Worm (Caenorhabditis elegans) whole organism, L1 larva: ENCODE measurements around the gene mca-2.

Source experiments
- F16B12.6 ChIP-seq: fragments of 150-350 bp; optimal IDR thresholded peaks from 2 replicates; lab custom pipeline; 2014; ENCODE audit warnings: missing biosample characterization, missing genetic modification characterization
- aly-2 ChIP-seq: fragments of 150-350 bp; optimal IDR thresholded peaks from 2 replicates; lab custom pipeline; 2014; ENCODE audit warnings: missing biosample characterization, missing genetic modification characterization
- blmp-1 ChIP-seq: fragments of 150-350 bp; optimal IDR thresholded peaks from 2 replicates; lab custom pipeline; 2014; ENCODE audit warnings: missing biosample characterization, missing genetic modification characterization
- ceh-82 ChIP-seq, 3 experiments: fragments of 150-350 bp in 1 of 3; sonication (generic microtip) in 2 of 3; optimal IDR thresholded peaks; 2 replicates each; lab custom pipeline; 2014 to 2017; ENCODE audit warnings: missing biosample characterization in 3 of 3, missing genetic modification characterization in 3 of 3
- ceh-90 ChIP-seq: sonication (generic microtip); optimal IDR thresholded peaks from 2 replicates; lab custom pipeline; 2016; ENCODE audit warnings: missing genetic modification characterization, missing compliant biosample characterization
- ces-1 ChIP-seq: fragments of 150-350 bp; optimal IDR thresholded peaks from 2 replicates; lab custom pipeline; 2014; ENCODE audit warnings: missing biosample characterization, missing genetic modification reagents, missing genetic modification characterization
- efl-1 ChIP-seq, 4 experiments: fragments of 150-350 bp; optimal IDR thresholded peaks in 3 of 4; peaks in 1 of 4; 1 replicate in 1 of 4; 2 replicates in 3 of 4; lab custom pipeline; 2014; ENCODE audit warnings: missing biosample characterization in 2 of 4, missing genetic modification characterization in 2 of 4, missing genetic modification reagents in 2 of 4
- egl-13 ChIP-seq: sonication (generic microtip); optimal IDR thresholded peaks from 2 replicates; lab custom pipeline; 2016; ENCODE audit warnings: missing genotype, missing genetic modification reagents, missing genetic modification characterization, missing compliant biosample characterization
- egl-27 ChIP-seq, 2 experiments: fragments of 150-350 bp in 1 of 2; sonication (generic microtip); optimal IDR thresholded peaks; 3 replicates each; lab custom pipeline; 2017 to 2018; ENCODE audit warnings: missing biosample characterization in 2 of 2, missing genetic modification characterization in 2 of 2, missing genetic modification reagents in 2 of 2
- elt-3 ChIP-seq, 6 experiments: fragments of 150-350 bp in 1 of 6; sonication (generic microtip); optimal IDR thresholded peaks; 2 replicates each; lab custom pipeline; 2017 to 2018; ENCODE audit warnings: missing biosample characterization in 6 of 6, missing genetic modification characterization in 6 of 6, inconsistent platforms in 1 of 6
- ets-5 ChIP-seq: fragments of 200-800 bp; sonication (Bioruptor generic); IDR thresholded peaks from 2 replicates; pipeline ENCODE4 v1.3.6; 2022; ENCODE audit warnings: missing genetic modification characterization, missing compliant biosample characterization
- grh-1 ChIP-seq: fragments of 200-800 bp; sonication (Bioruptor generic); IDR thresholded peaks from 2 replicates; pipeline ENCODE4 v1.3.6; 2022; ENCODE audit warnings: missing genetic modification reagents, missing genetic modification characterization, missing compliant biosample characterization
- hpl-2 ChIP-seq: fragments of 150-350 bp; optimal IDR thresholded peaks from 2 replicates; lab custom pipeline; 2014; ENCODE audit warnings: missing biosample characterization, missing genetic modification reagents, missing genetic modification characterization
- lin-14 ChIP-seq: fragments of 200-800 bp; sonication (Bioruptor generic); optimal IDR thresholded peaks from 2 replicates; lab custom pipeline; 2018; ENCODE audit warnings: mild to moderate bottlenecking, missing genetic modification characterization, moderate library complexity, missing compliant biosample characterization
- lin-35 ChIP-seq, 2 experiments: fragments of 150-350 bp; optimal IDR thresholded peaks; 2 replicates each; lab custom pipeline; 2014; ENCODE audit warnings: missing biosample characterization in 2 of 2, missing genetic modification characterization in 2 of 2, missing genetic modification reagents in 2 of 2
- lin-39 ChIP-seq: fragments of 150-350 bp; optimal IDR thresholded peaks from 2 replicates; lab custom pipeline; 2014; ENCODE audit warnings: missing biosample characterization, missing genetic modification reagents, missing genetic modification characterization
- lsy-2 ChIP-seq, 2 experiments: fragments of 150-350 bp; optimal IDR thresholded peaks; 2 replicates each; lab custom pipeline; 2014; ENCODE audit warnings: missing biosample characterization in 2 of 2, missing genetic modification characterization in 2 of 2
- mdl-1 ChIP-seq, 2 experiments: fragments of 150-350 bp; optimal IDR thresholded peaks; 2 replicates each; lab custom pipeline; 2014 to 2017; ENCODE audit warnings: missing biosample characterization in 2 of 2, missing genetic modification characterization in 2 of 2, inconsistent platforms in 1 of 2
- mef-2 ChIP-seq: fragments of 150-350 bp; optimal IDR thresholded peaks from 2 replicates; lab custom pipeline; 2014; ENCODE audit warnings: missing biosample characterization, missing genetic modification characterization
- mep-1 ChIP-seq: fragments of 150-350 bp; optimal IDR thresholded peaks from 2 replicates; lab custom pipeline; 2014; ENCODE audit warnings: missing biosample characterization, missing genetic modification characterization
- nhr-19 ChIP-seq: fragments of 200-800 bp; sonication (Bioruptor generic); conservative IDR thresholded peaks from 2 replicates; pipeline ENCODE4 v1.3.6; 2022; ENCODE audit warnings: missing genetic modification characterization, missing compliant biosample characterization
- nhr-20 ChIP-seq: sonication (generic microtip); optimal IDR thresholded peaks from 2 replicates; lab custom pipeline; 2016; ENCODE audit warnings: mild to moderate bottlenecking, missing genetic modification characterization, missing compliant biosample characterization
- nhr-237 ChIP-seq: fragments of 150-350 bp; optimal IDR thresholded peaks from 2 replicates; lab custom pipeline; 2014; ENCODE audit warnings: missing biosample characterization, missing genetic modification characterization
- nhr-28 ChIP-seq: fragments of 150-350 bp; optimal IDR thresholded peaks from 2 replicates; lab custom pipeline; 2014; ENCODE audit warnings: missing biosample characterization, missing genetic modification characterization
- nhr-71 ChIP-seq: sonication (generic microtip); optimal IDR thresholded peaks from 2 replicates; lab custom pipeline; 2016; ENCODE audit warnings: mild to moderate bottlenecking, missing genetic modification characterization, moderate library complexity, missing compliant biosample characterization
- nhr-76 ChIP-seq: sonication (generic microtip); optimal IDR thresholded peaks from 2 replicates; lab custom pipeline; 2017; ENCODE audit warnings: missing biosample characterization, missing genetic modification characterization
- nhr-77 ChIP-seq: fragments of 150-350 bp; optimal IDR thresholded peaks from 2 replicates; lab custom pipeline; 2014; ENCODE audit warnings: missing biosample characterization, missing genetic modification characterization
- nhr-85 ChIP-seq: sonication (generic microtip); peaks from one replicate; lab custom pipeline; 2016; ENCODE audit warnings: missing genetic modification characterization, inconsistent platforms, missing compliant biosample characterization
- nhr-90 ChIP-seq: sonication (generic microtip); optimal IDR thresholded peaks from 2 replicates; lab custom pipeline; 2016; ENCODE audit warnings: mild to moderate bottlenecking, missing genetic modification characterization, missing compliant biosample characterization; ENCODE audit not compliant: poor library complexity
- pax-3 ChIP-seq: fragments of 200-800 bp; sonication (Bioruptor generic); optimal IDR thresholded peaks from 2 replicates; lab custom pipeline; 2018; ENCODE audit warnings: mild to moderate bottlenecking, missing genetic modification characterization, moderate library complexity, missing compliant biosample characterization
- rnt-1 ChIP-seq: sonication (generic microtip); optimal IDR thresholded peaks from 2 replicates; lab custom pipeline; 2016; ENCODE audit warnings: mild to moderate bottlenecking, missing genetic modification characterization, moderate library complexity, missing compliant biosample characterization
- snpc-4 ChIP-seq: fragments of 150-350 bp; optimal IDR thresholded peaks from 2 replicates; lab custom pipeline; 2014; ENCODE audit warnings: missing biosample characterization, missing genetic modification characterization
- snu-23 ChIP-seq: sonication (generic microtip); optimal IDR thresholded peaks from 2 replicates; lab custom pipeline; 2016; ENCODE audit warnings: missing genetic modification characterization, missing compliant biosample characterization
- sox-4 ChIP-seq: sonication (generic microtip); optimal IDR thresholded peaks from 2 replicates; lab custom pipeline; 2016; ENCODE audit warnings: missing genetic modification characterization, missing compliant biosample characterization
- tlp-1 ChIP-seq: fragments of 150-350 bp; optimal IDR thresholded peaks from 2 replicates; lab custom pipeline; 2014; ENCODE audit warnings: missing biosample characterization, missing genetic modification characterization
- unc-130 ChIP-seq: fragments of 150-350 bp; optimal IDR thresholded peaks from 2 replicates; lab custom pipeline; 2017; ENCODE audit warnings: missing biosample characterization, missing genetic modification characterization, inconsistent platforms
- unc-30 ChIP-seq: sonication (generic microtip); optimal IDR thresholded peaks from 2 replicates; lab custom pipeline; 2017; ENCODE audit warnings: missing biosample characterization, missing genetic modification characterization
- unc-86 ChIP-seq: sonication (generic microtip); optimal IDR thresholded peaks from 2 replicates; lab custom pipeline; 2016; ENCODE audit warnings: missing genetic modification characterization, missing compliant biosample characterization
- vab-15 ChIP-seq: sonication (generic microtip); optimal IDR thresholded peaks from 2 replicates; lab custom pipeline; 2017; ENCODE audit warnings: missing genotype, mild to moderate bottlenecking, missing genetic modification characterization, missing compliant biosample characterization
- ztf-4 ChIP-seq: fragments of 150-350 bp; optimal IDR thresholded peaks from 2 replicates; lab custom pipeline; 2014; ENCODE audit warnings: missing biosample characterization, missing genetic modification characterization

The mca-2 gene

ce11 chrIV:2083146-2083545, 688 bp upstream of the mca-2 start:
- TF ChIP-seq ceh-90 (tag; lab: Kevin White, UChicago): no peak
- TF ChIP-seq vab-15 (tag; lab: Kevin White, UChicago): peak; percentile 88
- TF ChIP-seq nhr-85: peak; percentile 89
- no peak for TF ChIP-seq snpc-4 (tag; lab: Kevin White, UChicago)
- TF ChIP-seq rnt-1 (tag; lab: Kevin White, UChicago): no peak
- TF ChIP-seq ztf-4 (tag; lab: Kevin White, UChicago): no peak
- peak in 1 of 2 experiments; percentile 38 for TF ChIP-seq lin-35 (GFP tag; optimal IDR thresholded peaks at IDR 0.05; lab: Kevin White, UChicago)
- peak; percentile 33; the same call in 1 of the 2 replicates for TF ChIP-seq grh-1
- no peak for TF ChIP-seq ceh-82 (tag; optimal IDR thresholded peaks at IDR 0.05; lab: Kevin White, UChicago)
- TF ChIP-seq lin-14 (GFP tag; lab: Kevin White, UChicago): peak; percentile 75
- no peak for TF ChIP-seq unc-30
- no peak for TF ChIP-seq egl-13
- peak; percentile 1 for TF ChIP-seq unc-130
- TF ChIP-seq ces-1 (GFP tag; lab: Kevin White, UChicago): no peak
- TF ChIP-seq mdl-1 (tag; optimal IDR thresholded peaks at IDR 0.05; lab: Kevin White, UChicago): peak in 1 of 2 experiments; percentile 35
- peak in 5 of 6 experiments; percentile 13 to 73 (median 59) for TF ChIP-seq elt-3 (tag; optimal IDR thresholded peaks at IDR 0.05; lab: Kevin White, UChicago)
- peak in 1 of 2 experiments; percentile 14 for TF ChIP-seq efl-1 (optimal IDR thresholded peaks at IDR 0.05; lab: Kevin White, UChicago)
- TF ChIP-seq efl-1 (GFP tag; optimal IDR thresholded peaks at IDR 0.05 in 1 of 2; lab: Kevin White, UChicago): no peak
- TF ChIP-seq nhr-237 (tag; lab: Kevin White, UChicago): no peak
- peak; percentile 30 for TF ChIP-seq nhr-90 (tag; lab: Kevin White, UChicago)
- no peak for TF ChIP-seq nhr-76 (tag; lab: Kevin White, UChicago)
- TF ChIP-seq lsy-2 (tag; optimal IDR thresholded peaks at IDR 0.05; lab: Kevin White, UChicago): peak in 1 of 2 experiments; percentile 40
- no peak for TF ChIP-seq egl-27 (tag; optimal IDR thresholded peaks at IDR 0.05; lab: Kevin White, UChicago)
- no peak for TF ChIP-seq lin-39 (tag; lab: Kevin White, UChicago)
- peak; percentile 38 for TF ChIP-seq nhr-71
- peak; percentile 52 for TF ChIP-seq nhr-20 (tag; lab: Kevin White, UChicago)
- TF ChIP-seq snu-23 (GFP tag; lab: Kevin White, UChicago): peak; percentile 52
- no peak for TF ChIP-seq nhr-77 (tag; lab: Kevin White, UChicago)

ce11 chrIV:2099771-2100170, 15.9 kb downstream of the mca-2 start, which contains the start of gene C23H5.11:
TSS of gene C23H5.11 (minus strand) at chrIV:2099871.
- TF ChIP-seq pax-3 (tag; lab: Kevin White, UChicago) (no peak), lin-35 (GFP tag; optimal IDR thresholded peaks at IDR 0.05; lab: Kevin White, UChicago) (no peak), tlp-1 (tag; lab: Kevin White, UChicago) (no peak), nhr-76 (tag; lab: Kevin White, UChicago) (no peak), mef-2 (tag; lab: Kevin White, UChicago) (no peak), egl-27 (tag; optimal IDR thresholded peaks at IDR 0.05; lab: Kevin White, UChicago) (no peak), unc-30 (no peak), F16B12.6 (tag; lab: Kevin White, UChicago) (no peak), sox-4 (no peak), mep-1 (tag; lab: Kevin White, UChicago) (no peak), vab-15 (tag; lab: Kevin White, UChicago) (no peak), nhr-19 (no peak), hpl-2 (no peak), ztf-4 (tag; lab: Kevin White, UChicago) (no peak), unc-86 (tag; lab: Kevin White, UChicago) (no peak), aly-2 (tag; lab: Kevin White, UChicago) (no peak), ets-5 (GFP tag; lab: Robert Waterston, UW) (no peak), nhr-28 (tag; lab: Kevin White, UChicago) (no peak), blmp-1 (tag; lab: Kevin White, UChicago) (no peak)
